Worm (Caenorhabditis elegans): ENCODE measurements around the gene col-12.

- no peak for TF ChIP-seq flt-1 (GFP tag; IDR thresholded peaks at IDR 0.05)
- no peak for TF ChIP-seq ceh-13 (GFP tag; optimal IDR thresholded peaks at IDR 0.05)
Measured at ce11 chrV:10468709-10469108, 43.7 kb upstream of the col-12 start.

All from whole organism, early embryonic.